Fruit fly (Drosophila melanogaster): ENCODE results near the gene CG3246.

CG3246 gene

DNA sequence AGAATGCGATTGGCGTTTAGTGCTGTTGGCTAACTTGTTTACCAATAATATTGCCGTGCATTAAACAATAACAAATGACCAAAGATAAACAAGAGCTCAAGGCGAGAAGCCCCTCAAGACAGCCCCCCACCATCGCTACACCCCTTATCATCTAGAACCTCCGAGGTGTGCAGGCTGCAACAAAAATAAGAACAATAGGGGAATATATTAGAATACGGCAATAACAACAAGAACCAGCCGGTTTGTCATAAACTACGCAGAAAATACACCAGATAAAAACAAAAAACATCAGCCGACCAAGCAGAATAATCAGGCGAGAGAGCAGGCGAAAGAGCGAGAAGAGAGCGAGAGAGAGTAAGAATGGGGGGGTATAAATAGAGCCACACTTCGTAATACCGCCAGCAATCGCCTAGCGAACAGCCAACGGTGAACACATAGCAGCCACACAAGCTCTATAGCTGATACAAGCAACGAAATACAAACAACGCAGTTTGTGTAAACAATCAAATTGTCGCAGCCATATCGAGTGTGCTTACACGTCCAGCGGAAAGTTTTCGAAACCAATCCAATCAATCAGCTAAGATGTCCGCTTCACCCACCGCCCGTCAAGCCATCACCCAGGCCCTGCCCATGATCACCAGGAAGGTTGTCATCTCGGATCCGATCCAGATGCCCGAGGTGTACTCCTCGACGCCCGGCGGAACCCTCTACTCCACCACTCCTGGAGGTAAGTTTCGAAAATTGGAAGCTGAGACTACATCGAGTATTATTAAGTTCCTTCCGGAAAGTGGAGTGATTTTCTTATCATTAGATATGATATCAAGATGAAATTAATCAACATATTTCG, 16.5 kb upstream of the CG3246 start, which contains the start of gene Thor (continued):
- peak; percentile 82 for TF ChIP-seq CG12769 (tag; optimal IDR thresholded peaks at IDR 0.05)
- TF ChIP-seq GATAe (GFP tag; conservative IDR thresholded peaks at IDR 0.05), result no peak
- no peak for TF ChIP-seq Oli (tag; optimal IDR thresholded peaks at IDR 0.05)
- TF ChIP-seq CG5245 (GFP tag; optimal IDR thresholded peaks at IDR 0.05), result peak; percentile 39
- peak; percentile 22 for TF ChIP-seq CG9609 (GFP tag; optimal IDR thresholded peaks at IDR 0.05)
- TF ChIP-seq otp (GFP tag; IDR thresholded peaks at IDR 0.05), result peak; percentile 89
- TF ChIP-seq dmrt99B (tag; optimal IDR thresholded peaks at IDR 0.05), result peak; percentile 42
- peak; percentile 68 for TF ChIP-seq gsb (GFP tag; IDR thresholded peaks at IDR 0.05)
- peak; percentile 97 for TF ChIP-seq Jarid2 (GFP tag; optimal IDR thresholded peaks at IDR 0.05)
- peak; percentile 57; the same call in 1 of the 2 replicates for TF ChIP-seq amos (GFP tag; IDR thresholded peaks at IDR 0.05; ENCODE audit: partially characterized antibody)
- TF ChIP-seq CG3838 (GFP tag; optimal IDR thresholded peaks at IDR 0.05), result no peak
- peak; percentile 56 for TF ChIP-seq CG2712 (tag; optimal IDR thresholded peaks at IDR 0.05)
- TF ChIP-seq Deaf1 (tag; optimal IDR thresholded peaks at IDR 0.05), result peak; percentile 89
- TF ChIP-seq CG13894 (tag; optimal IDR thresholded peaks at IDR 0.05), result peak; percentile 87
- peak; percentile 50; the same call in 1 of the 3 replicates for TF ChIP-seq CG14050 (GFP tag; IDR thresholded peaks at IDR 0.05)
- TF ChIP-seq CG31224 (GFP tag; IDR thresholded peaks at IDR 0.05), result peak; percentile 55; the same call in 1 of the 2 replicates
- peak; percentile 81 for TF ChIP-seq BtbVII (GFP tag; optimal IDR thresholded peaks at IDR 0.05)
- peak; percentile 54; the same call in 2 of the 3 replicates for TF ChIP-seq z (GFP tag; IDR thresholded peaks at IDR 0.05)

DNA sequence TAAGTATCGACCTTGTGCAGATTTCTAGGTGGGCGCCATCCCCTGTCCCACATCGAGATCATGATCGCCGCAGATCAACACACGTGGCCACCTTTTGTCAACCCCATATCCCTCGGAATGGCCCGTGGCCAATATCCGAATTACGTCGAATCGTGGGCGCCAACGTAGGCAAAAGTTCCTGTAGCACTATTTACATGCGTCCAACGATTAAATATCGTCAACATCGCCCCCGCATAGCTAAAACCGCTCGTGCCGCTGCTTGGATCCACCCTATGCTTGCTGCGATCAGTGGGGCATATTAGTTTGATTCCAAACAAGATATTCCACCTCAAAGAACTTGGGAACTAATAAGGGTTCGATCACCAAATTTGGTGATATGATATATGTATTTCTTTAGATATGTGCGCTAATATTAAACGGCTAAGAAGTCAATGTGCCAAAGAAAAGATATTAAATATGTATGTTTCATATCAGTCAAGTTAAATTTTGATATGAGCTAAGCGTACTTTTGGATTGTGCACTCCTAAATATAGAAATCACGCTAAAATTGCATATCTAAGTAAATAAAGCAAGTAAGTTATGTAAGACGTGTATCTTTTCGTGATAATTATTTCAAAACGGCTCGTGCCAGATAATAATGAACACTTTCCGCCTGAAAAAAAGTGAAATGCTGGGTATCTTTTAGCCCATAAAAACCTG, 15.5 kb upstream of the CG3246 start:
- TF ChIP-seq sens-2 (GFP tag; IDR thresholded peaks at IDR 0.05), result no peak
- TF ChIP-seq ash1 (GFP tag; optimal IDR thresholded peaks at IDR 0.05), result no peak
- TF ChIP-seq vnd (GFP tag; IDR thresholded peaks at IDR 0.05; ENCODE audit: partially characterized antibody), result no peak
- no peak for TF ChIP-seq zen2 (GFP tag; IDR thresholded peaks at IDR 0.05; ENCODE audit: partially characterized antibody)
- no peak for TF ChIP-seq dmrt11E (tag; optimal IDR thresholded peaks at IDR 0.05)
- TF ChIP-seq tna (GFP tag; IDR thresholded peaks at IDR 0.05; ENCODE audit: partially characterized antibody), result no peak
- no peak for TF ChIP-seq Opbp (GFP tag; IDR thresholded peaks at IDR 0.05; ENCODE audit: partially characterized antibody)
- peak; percentile 33 for TF ChIP-seq CG4424 (GFP tag; optimal IDR thresholded peaks at IDR 0.05)
- no peak for TF ChIP-seq CG14860 (GFP tag; IDR thresholded peaks at IDR 0.05; ENCODE audit: partially characterized antibody)
- TF ChIP-seq mam (GFP tag; optimal IDR thresholded peaks at IDR 0.05), result peak; percentile 51
- TF ChIP-seq Spps (tag; optimal IDR thresholded peaks at IDR 0.05), result no peak
- peak; percentile 5 for TF ChIP-seq CG3163 (GFP tag; optimal IDR thresholded peaks at IDR 0.05)
- peak; percentile 60 for TF ChIP-seq shn (GFP tag; optimal IDR thresholded peaks at IDR 0.05)
- no peak for TF ChIP-seq Dbx (GFP tag; IDR thresholded peaks at IDR 0.05)
- TF ChIP-seq Aef1 (GFP tag; IDR thresholded peaks at IDR 0.05), result peak; percentile 40; the same call in 1 of the 3 replicates
- no peak for TF ChIP-seq bigmax (GFP tag; optimal IDR thresholded peaks at IDR 0.05)
- no peak for TF ChIP-seq ATbp (GFP tag; optimal IDR thresholded peaks at IDR 0.05)
- no peak for TF ChIP-seq CG7271 (tag; optimal IDR thresholded peaks at IDR 0.05)
- TF ChIP-seq CG12299 (tag; optimal IDR thresholded peaks at IDR 0.05), result no peak
- TF ChIP-seq inv (GFP tag; IDR thresholded peaks at IDR 0.05; ENCODE audit: partially characterized antibody), result no peak
- TF ChIP-seq Elba2 (GFP tag; optimal IDR thresholded peaks at IDR 0.05), result no peak
- TF ChIP-seq CG11695 (GFP tag; IDR thresholded peaks at IDR 0.05), result no peak
- TF ChIP-seq CG31388 (GFP tag; optimal IDR thresholded peaks at IDR 0.05), result no peak
- TF ChIP-seq Scr (GFP tag; IDR thresholded peaks at IDR 0.05; ENCODE audit: partially characterized antibody), result 0 out of 2 replicates have a peak, but pooled peaks have one; percentile 19
- no peak for TF ChIP-seq CG34224 (GFP tag; IDR thresholded peaks at IDR 0.05; ENCODE audit: partially characterized antibody)
- TF ChIP-seq Ets97D (GFP tag; optimal IDR thresholded peaks at IDR 0.05), result no peak
- no peak for TF ChIP-seq sim (GFP tag; IDR thresholded peaks at IDR 0.05)
- 0 out of 2 replicates have a peak, but pooled peaks have one; percentile 15 for TF ChIP-seq sob (GFP tag; IDR thresholded peaks at IDR 0.05)
- no peak for TF ChIP-seq Jarid2 (GFP tag; optimal IDR thresholded peaks at IDR 0.05)
